Worm (Caenorhabditis elegans): Measurements from ENCODE around the gene dsc-1.

The dsc-1 gene

ce11 chrX:15060303-15060702 is 25.7 kb upstream of the dsc-1 start, which contains the start of gene fbxa-96:
fbxa-96 (minus strand) TSS chrX:15060403.
- TF ChIP-seq egl-18 (GFP tag; IDR thresholded peaks at IDR 0.05) (no peak), tbp1 (GFP tag; optimal IDR thresholded peaks at IDR 0.05) (no peak), pbrm-1 (GFP tag; IDR thresholded peaks at IDR 0.05) (no peak), ama-1 (optimal IDR thresholded peaks at IDR 0.05) (no peak), ama-1 (GFP tag; optimal IDR thresholded peaks at IDR 0.05) (no peak), ztf-18 (tag; optimal IDR thresholded peaks at IDR 0.05) (no peak), ceh-100 (GFP tag; IDR thresholded peaks at IDR 0.05) (no peak)

- TF ChIP-seq B0035.1 (tag; optimal IDR thresholded peaks at IDR 0.05) (no peak), F55B11.4 (tag; optimal IDR thresholded peaks at IDR 0.05; ENCODE audit: borderline replicate concordance, insufficient read depth) (no peak), ztf-6 (GFP tag; IDR thresholded peaks at IDR 0.05) (no peak), K11D2.4 (GFP tag; IDR thresholded peaks at IDR 0.05) (no peak), snpc-1.1 (tag; optimal IDR thresholded peaks at IDR 0.05; ENCODE audit: insufficient read depth) (no peak), Y67H2A.10 (GFP tag; conservative IDR thresholded peaks at IDR 0.05) (no peak), ccch-3 (GFP tag; optimal IDR thresholded peaks at IDR 0.05) (no peak), lsy-27 (tag; optimal IDR thresholded peaks at IDR 0.05; ENCODE audit: borderline replicate concordance, insufficient read depth) (no peak), C17E4.6 (GFP tag; IDR thresholded peaks at IDR 0.05) (no peak), mel-28 (tag; optimal IDR thresholded peaks at IDR 0.05; ENCODE audit: borderline replicate concordance) (no peak), nhr-120 (GFP tag; IDR thresholded peaks at IDR 0.05) (no peak), Y53F4B.3 (GFP tag; IDR thresholded peaks at IDR 0.05) (no peak), unc-62 (GFP tag; optimal IDR thresholded peaks at IDR 0.05) (no peak), rec-8 (tag; optimal IDR thresholded peaks at IDR 0.05) (no peak), sdz-38 (tag; optimal IDR thresholded peaks at IDR 0.05) (no peak), cebp-2 (GFP tag; IDR thresholded peaks at IDR 0.05) (no peak), ama-1 (optimal IDR thresholded peaks at IDR 0.05) (no peak), ama-1 (GFP tag; optimal IDR thresholded peaks at IDR 0.05) (no peak), madf-10 (tag; optimal IDR thresholded peaks at IDR 0.05) (no peak), nhr-90 (tag; optimal IDR thresholded peaks at IDR 0.05) (no peak), lag-1 (GFP tag; IDR thresholded peaks at IDR 0.05) (no peak)
These were observed 23.3 kb upstream of the dsc-1 start for ce11 chrX:15057900-15058299.

- no peak for TF ChIP-seq madf-10 (tag; optimal IDR thresholded peaks at IDR 0.05)
- no peak for TF ChIP-seq ceh-100 (GFP tag; IDR thresholded peaks at IDR 0.05)
- TF ChIP-seq egl-44 (GFP tag; IDR thresholded peaks at IDR 0.05), result no peak
- no peak for TF ChIP-seq attf-3 (GFP tag; conservative IDR thresholded peaks at IDR 0.05)
- no peak for TF ChIP-seq zim-3 (tag; optimal IDR thresholded peaks at IDR 0.05)
- TF ChIP-seq F10E7.11 (tag; optimal IDR thresholded peaks at IDR 0.05), result no peak
These were observed 22.1 kb upstream of the dsc-1 start, which contains the start of gene H03G16.5 for ce11 chrX:15056737-15057136. H03G16.5 (minus strand) TSS chrX:15056837.

- no peak for TF ChIP-seq F37B4.10 (GFP tag; IDR thresholded peaks at IDR 0.05)
- no peak for TF ChIP-seq sptf-2 (GFP tag; optimal IDR thresholded peaks at IDR 0.05)
- TF ChIP-seq ama-1 (optimal IDR thresholded peaks at IDR 0.05), result no peak
- TF ChIP-seq ama-1 (GFP tag; optimal IDR thresholded peaks at IDR 0.05), result no peak
- TF ChIP-seq madf-3 (GFP tag; IDR thresholded peaks at IDR 0.05), result no peak
- TF ChIP-seq hlh-12 (tag; optimal IDR thresholded peaks at IDR 0.05), result no peak
- TF ChIP-seq sea-2 (GFP tag; IDR thresholded peaks at IDR 0.05), result no peak
These were observed 21.3 kb upstream of the dsc-1 start, which contains the start of gene H03G16.7 for ce11 chrX:15055914-15056313. H03G16.7 (minus strand) TSS chrX:15056014.
